Worm (Caenorhabditis elegans): ENCODE data around the gene F22F4.9.

The F22F4.9 gene

DNA sequence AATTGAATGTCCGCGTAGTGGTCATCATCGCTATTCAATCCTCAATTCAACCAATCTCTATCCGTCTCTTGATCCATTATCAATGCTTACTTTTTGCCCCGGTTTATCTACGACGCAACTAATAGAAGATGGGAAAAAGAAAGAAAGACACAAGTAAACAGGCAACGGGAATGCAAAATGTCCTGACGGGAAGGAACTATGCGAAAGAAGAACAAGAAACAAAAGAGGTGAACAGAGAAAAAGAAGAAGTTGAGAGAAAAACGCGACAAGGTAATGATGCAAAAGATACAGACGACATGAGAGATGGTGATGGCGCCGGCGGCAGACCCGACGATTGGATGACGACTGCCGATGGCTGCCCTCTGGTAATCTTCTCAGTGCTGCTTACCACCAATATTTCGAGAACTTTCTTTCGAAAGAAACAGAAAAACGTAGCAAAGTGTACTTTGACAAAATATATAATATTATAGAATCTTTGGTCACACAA lies 42.7 kb upstream of the F22F4.9 start (continued):
- TF ChIP-seq daf-8 (GFP tag; IDR thresholded peaks at IDR 0.05) (no peak), cey-2 (tag; optimal IDR thresholded peaks at IDR 0.05; ENCODE audit: borderline replicate concordance, insufficient read depth) (no peak), ctbp-1 (GFP tag; IDR thresholded peaks at IDR 0.05) (peak; percentile 41; the same call in 1 of the 2 replicates), madf-9 (GFP tag; conservative IDR thresholded peaks at IDR 0.05) (no peak), attf-4 (tag; optimal IDR thresholded peaks at IDR 0.05) (no peak), ceh-62 (tag; optimal IDR thresholded peaks at IDR 0.05) (no peak), ceh-32 (tag; optimal IDR thresholded peaks at IDR 0.05; ENCODE audit: poor library complexity) (no peak), ces-1 (GFP tag; optimal IDR thresholded peaks at IDR 0.05) (no peak), ceh-28 (tag; optimal IDR thresholded peaks at IDR 0.05) (no peak), vab-7 (GFP tag; IDR thresholded peaks at IDR 0.05) (no peak), dmd-9 (GFP tag; IDR thresholded peaks at IDR 0.05) (no peak), mes-2 (tag; optimal IDR thresholded peaks at IDR 0.05; ENCODE audit: poor library complexity, severe bottlenecking) (peak; percentile 58), nhr-77 (tag; optimal IDR thresholded peaks at IDR 0.05) (peak; percentile 74), hlh-11 (tag; optimal IDR thresholded peaks at IDR 0.05) (peak; percentile 94), zip-11 (GFP tag; IDR thresholded peaks at IDR 0.05) (no peak), nhr-102 (tag; optimal IDR thresholded peaks at IDR 0.05) (peak; percentile 41), dmd-8 (GFP tag; IDR thresholded peaks at IDR 0.05) (no peak), F37D6.2 (tag; optimal IDR thresholded peaks at IDR 0.05) (no peak), ztf-11 (tag; optimal IDR thresholded peaks at IDR 0.05) (no peak), ZK337.2 (GFP tag; IDR thresholded peaks at IDR 0.05) (no peak), zfp-2 (tag; optimal IDR thresholded peaks at IDR 0.05) (no peak), saeg-2 (GFP tag; IDR thresholded peaks at IDR 0.05) (0 out of 2 replicates have a peak, but pooled peaks have one; percentile 23), ceh-82 (tag; optimal IDR thresholded peaks at IDR 0.05) (no peak), R02D3.7 (tag; optimal IDR thresholded peaks at IDR 0.05) (no peak), tag-97 (GFP tag; IDR thresholded peaks at IDR 0.05) (no peak), ZK546.5 (tag; optimal IDR thresholded peaks at IDR 0.05) (no peak), ztf-7 (tag; optimal IDR thresholded peaks at IDR 0.05) (no peak), zfp-3 (GFP tag; conservative IDR thresholded peaks at IDR 0.05) (no peak), spr-3 (GFP tag; optimal IDR thresholded peaks at IDR 0.05) (no peak), egl-27 (tag; optimal IDR thresholded peaks at IDR 0.05) (no peak), hlh-30 (tag; optimal IDR thresholded peaks at IDR 0.05; ENCODE audit: insufficient read depth) (peak; percentile 66), Y48G9A.11 (GFP tag; IDR thresholded peaks at IDR 0.05) (no peak), lin-1 (GFP tag; IDR thresholded peaks at IDR 0.05) (no peak; the same call in 1 of the 2 replicates), pha-4 (GFP tag; IDR thresholded peaks at IDR 0.05) (peak; percentile 28; the same call in 1 of the 2 replicates), pha-4 (tag; optimal IDR thresholded peaks at IDR 0.05) (peak; percentile 21), aly-2 (tag; optimal IDR thresholded peaks at IDR 0.05) (no peak), arid-1 (GFP tag; conservative IDR thresholded peaks at IDR 0.05) (no peak), mdl-1 (tag; optimal IDR thresholded peaks at IDR 0.05) (peak in 1 of 2 experiments; percentile 84), duxl-1 (tag; optimal IDR thresholded peaks at IDR 0.05; ENCODE audit: poor library complexity) (no peak), D1046.2 (GFP tag; IDR thresholded peaks at IDR 0.05) (no peak), nhr-42 (GFP tag; IDR thresholded peaks at IDR 0.05) (no peak), hif-1 (tag; optimal IDR thresholded peaks at IDR 0.05) (peak in 1 of 2 experiments; percentile 44), hmg-1.1 (GFP tag; IDR thresholded peaks at IDR 0.05) (peak; percentile 42), nhr-41 (GFP tag; IDR thresholded peaks at IDR 0.05) (no peak), php-3 (GFP tag; IDR thresholded peaks at IDR 0.05) (no peak), lin-38 (GFP tag; IDR thresholded peaks at IDR 0.05) (no peak), aha-1 (tag) (peak; percentile 10), T20F7.1 (GFP tag; optimal IDR thresholded peaks at IDR 0.05) (no peak), lin-13 (GFP tag; optimal IDR thresholded peaks at IDR 0.05) (peak; percentile 39), tra-1 (GFP tag; IDR thresholded peaks at IDR 0.05) (0 out of 2 replicates have a peak, but pooled peaks have one; percentile 47), nhr-6 (tag; optimal IDR thresholded peaks at IDR 0.05) (peak; percentile 62)
